Worm (Caenorhabditis elegans) whole organism, young adult: ENCODE results near the gene sru-27.

ENCODE experiments used
- B0019.2 ChIP-seq: fragments of 200-800 bp; sonication (Bioruptor generic); conservative IDR thresholded peaks from 2 replicates; pipeline ENCODE4 v1.3.6; 2022; ENCODE audit warnings: missing genetic modification reagents, missing genetic modification characterization, missing compliant biosample characterization
- B0035.1 ChIP-seq: sonication (generic microtip); optimal IDR thresholded peaks from 2 replicates; lab custom pipeline; 2016; ENCODE audit warnings: missing genetic modification characterization, mild to moderate bottlenecking, missing compliant biosample characterization, missing genotype, missing genetic modification reagents
- D2030.7 ChIP-seq: fragments of 200-800 bp; sonication (Bioruptor generic); IDR thresholded peaks from 2 replicates; pipeline ENCODE4 v1.3.6; 2022; ENCODE audit warnings: missing genetic modification reagents, missing genetic modification characterization, missing compliant biosample characterization
- F10E7.11 ChIP-seq: sonication (generic microtip); optimal IDR thresholded peaks from 2 replicates; lab custom pipeline; 2017; ENCODE audit warnings: mild to moderate bottlenecking, missing genetic modification characterization, moderate library complexity, missing compliant biosample characterization
- F39B2.1 ChIP-seq: fragments of 200-800 bp; sonication (Bioruptor generic); IDR thresholded peaks from 2 replicates; pipeline ENCODE4 v1.3.6; 2022; ENCODE audit warnings: missing genetic modification reagents, missing genetic modification characterization, missing compliant biosample characterization
- F52B5.7 ChIP-seq: sonication (generic microtip); optimal IDR thresholded peaks from 2 replicates; lab custom pipeline; 2016; ENCODE audit warnings: mild to moderate bottlenecking, missing genetic modification characterization, missing compliant biosample characterization
- T07F8.4 ChIP-seq: sonication (generic microtip); optimal IDR thresholded peaks from 2 replicates; lab custom pipeline; 2016; ENCODE audit warnings: mild to moderate bottlenecking, missing genetic modification characterization, moderate library complexity, missing compliant biosample characterization
- Y95B8A.8 ChIP-seq: fragments of 200-800 bp; sonication (Bioruptor generic); IDR thresholded peaks from 2 replicates; pipeline ENCODE4 v1.3.6; 2022; ENCODE audit warnings: missing genetic modification reagents, missing genetic modification characterization, missing compliant biosample characterization
- akir-1 ChIP-seq: fragments of 200-800 bp; sonication (Bioruptor generic); optimal IDR thresholded peaks from 2 replicates; lab custom pipeline; 2018; ENCODE audit warnings: mild to moderate bottlenecking, missing genetic modification characterization, moderate library complexity, missing compliant biosample characterization
- ama-1 ChIP-seq, 3 experiments: fragments of 150-350 bp in 1 of 3; sonication (generic microtip) in 2 of 3; optimal IDR thresholded peaks; 2 replicates each; lab custom pipeline; 2014 to 2018; ENCODE audit warnings: missing biosample characterization in 2 of 3, missing genetic modification characterization in 2 of 3, missing genetic modification reagents in 2 of 3
- attf-5 ChIP-seq: fragments of 200-800 bp; sonication (Bioruptor generic); optimal IDR thresholded peaks from 2 replicates; lab custom pipeline; 2018; ENCODE audit warnings: mild to moderate bottlenecking, missing genetic modification characterization, missing compliant biosample characterization
- bed-2 ChIP-seq: fragments of 200-800 bp; sonication (Bioruptor generic); IDR thresholded peaks from 2 replicates; pipeline ENCODE4 v1.3.6; 2022; ENCODE audit warnings: missing genetic modification reagents, missing genetic modification characterization, missing compliant biosample characterization
- cebp-1 ChIP-seq, 2 experiments: fragments of 200-800 bp in 1 of 2; sonication (Bioruptor generic) in 1 of 2; sonication (generic microtip) in 1 of 2; IDR thresholded peaks in 1 of 2; optimal IDR thresholded peaks in 1 of 2; 2 replicates each; pipeline versions ENCODE4 v1.3.6 to Lab custom; 2017 to 2022; ENCODE audit warnings: missing compliant biosample characterization in 2 of 2, missing genetic modification characterization in 2 of 2, mild to moderate bottlenecking in 1 of 2, missing genetic modification reagents in 1 of 2, moderate library complexity in 1 of 2
- ceh-58 ChIP-seq: fragments of 200-800 bp; sonication (Bioruptor generic); IDR thresholded peaks from 2 replicates; pipeline ENCODE4 v1.3.6; 2022; ENCODE audit warnings: missing genetic modification characterization, missing compliant biosample characterization
- ceh-91 ChIP-seq: fragments of 200-800 bp; sonication (Bioruptor generic); IDR thresholded peaks from 2 replicates; pipeline ENCODE4 v1.3.6; 2022; ENCODE audit warnings: missing genetic modification reagents, missing genetic modification characterization, missing compliant biosample characterization
- chd-7 ChIP-seq: sonication (generic microtip); optimal IDR thresholded peaks from 2 replicates; lab custom pipeline; 2016; ENCODE audit warnings: mild to moderate bottlenecking, missing genetic modification characterization, moderate library complexity, missing compliant biosample characterization
- dpff-1 ChIP-seq: sonication (generic microtip); optimal IDR thresholded peaks from 2 replicates; lab custom pipeline; 2017; ENCODE audit warnings: mild to moderate bottlenecking, missing genetic modification characterization, missing compliant biosample characterization
- efl-1 ChIP-seq: fragments of 150-350 bp; optimal IDR thresholded peaks from 2 replicates; lab custom pipeline; 2014; ENCODE audit warnings: missing biosample characterization, missing genetic modification reagents, missing genetic modification characterization
- egl-18 ChIP-seq: fragments of 200-800 bp; sonication (Bioruptor generic); IDR thresholded peaks from 2 replicates; pipeline ENCODE4 v1.3.6; 2022; ENCODE audit warnings: missing genetic modification reagents, missing genetic modification characterization, missing compliant biosample characterization
- egrh-3 ChIP-seq: fragments of 200-800 bp; sonication (Bioruptor generic); IDR thresholded peaks from 2 replicates; pipeline ENCODE4 v1.3.6; 2022; ENCODE audit warnings: missing genetic modification reagents, missing genetic modification characterization, missing compliant biosample characterization
- ekl-4 ChIP-seq: fragments of 200-800 bp; sonication (Bioruptor generic); IDR thresholded peaks from 2 replicates; pipeline ENCODE4 v1.3.6; 2022; ENCODE audit warnings: missing genetic modification reagents, missing genetic modification characterization, missing compliant biosample characterization
- him-1 ChIP-seq: sonication (generic microtip); optimal IDR thresholded peaks from 2 replicates; lab custom pipeline; 2016; ENCODE audit warnings: missing genotype, missing genetic modification reagents, missing genetic modification characterization, missing compliant biosample characterization
- hlh-26 ChIP-seq: fragments of 200-800 bp; sonication (Bioruptor generic); conservative IDR thresholded peaks from 2 replicates; pipeline ENCODE4 v1.3.6; 2022; ENCODE audit warnings: missing genetic modification reagents, missing genetic modification characterization, missing compliant biosample characterization
- hsf-1 ChIP-seq: fragments of 200-800 bp; sonication (Bioruptor generic); IDR thresholded peaks from 2 replicates; pipeline ENCODE4 v1.3.6; 2022; ENCODE audit warnings: missing genetic modification reagents, missing genetic modification characterization, missing compliant biosample characterization
- lin-26 ChIP-seq: fragments of 200-800 bp; sonication (Bioruptor generic); IDR thresholded peaks from 2 replicates; pipeline ENCODE4 v1.3.6; 2022; ENCODE audit warnings: missing genetic modification reagents, missing genetic modification characterization, missing compliant biosample characterization
- lin-40 ChIP-seq: sonication (generic microtip); optimal IDR thresholded peaks from 2 replicates; lab custom pipeline; 2016; ENCODE audit warnings: missing genetic modification characterization, mild to moderate bottlenecking, missing compliant biosample characterization, missing genotype, missing genetic modification reagents
- lsl-1 ChIP-seq: fragments of 200-800 bp; sonication (Bioruptor generic); optimal IDR thresholded peaks from 2 replicates; lab custom pipeline; 2018; ENCODE audit warnings: mild to moderate bottlenecking, missing genetic modification characterization, moderate library complexity, missing compliant biosample characterization
- madf-3 ChIP-seq: fragments of 200-800 bp; sonication (Bioruptor generic); IDR thresholded peaks from 2 replicates; pipeline ENCODE4 v1.3.6; 2022; ENCODE audit warnings: missing genetic modification reagents, missing genetic modification characterization, missing compliant biosample characterization
- madf-6 ChIP-seq: fragments of 200-800 bp; sonication (Bioruptor generic); IDR thresholded peaks from 2 replicates; pipeline ENCODE4 v1.3.6; 2022; ENCODE audit warnings: missing genetic modification reagents, missing genetic modification characterization, missing compliant biosample characterization
- mel-28 ChIP-seq: sonication (generic microtip); optimal IDR thresholded peaks from 2 replicates; lab custom pipeline; 2016; ENCODE audit warnings: borderline replicate concordance, mild to moderate bottlenecking, missing genetic modification characterization, missing compliant biosample characterization
- mes-4 ChIP-seq: sonication (generic microtip); optimal IDR thresholded peaks from 2 replicates; lab custom pipeline; 2016; ENCODE audit warnings: missing genotype, missing genetic modification characterization, missing compliant biosample characterization
- mxl-1 ChIP-seq: sonication (generic microtip); optimal IDR thresholded peaks from 2 replicates; lab custom pipeline; 2016; ENCODE audit warnings: missing genetic modification characterization, missing compliant biosample characterization
- nfyb-1 ChIP-seq: fragments of 200-800 bp; sonication (Bioruptor generic); IDR thresholded peaks from 2 replicates; pipeline ENCODE4 v1.3.6; 2022; ENCODE audit warnings: missing genetic modification reagents, missing genetic modification characterization, missing compliant biosample characterization
- nhr-179 ChIP-seq: sonication (generic microtip); optimal IDR thresholded peaks from 2 replicates; lab custom pipeline; 2016; ENCODE audit warnings: mild to moderate bottlenecking, missing genetic modification characterization, missing compliant biosample characterization
- nhr-80 ChIP-seq: sonication (generic microtip); optimal IDR thresholded peaks from 2 replicates; lab custom pipeline; 2016; ENCODE audit warnings: missing genetic modification characterization, missing compliant biosample characterization
- pha-4 ChIP-seq: fragments of 150-350 bp; sonication (generic microtip); optimal IDR thresholded peaks from 2 replicates; lab custom pipeline; 2014; ENCODE audit warnings: missing biosample characterization, missing genetic modification reagents, missing genetic modification characterization
- snpc-1.1 ChIP-seq: sonication (generic microtip); optimal IDR thresholded peaks from 2 replicates; lab custom pipeline; 2017; ENCODE audit warnings: missing genetic modification characterization, mild to moderate bottlenecking, missing compliant biosample characterization, antibody characterized with exemption, moderate library complexity, missing genotype, missing genetic modification reagents; ENCODE audit not compliant: insufficient read depth
- tbp1 ChIP-seq: fragments of 200-800 bp; sonication (Bioruptor generic); optimal IDR thresholded peaks from 2 replicates; lab custom pipeline; 2018; ENCODE audit warnings: mild to moderate bottlenecking, missing genetic modification characterization, missing compliant biosample characterization
- tlf-1 ChIP-seq: fragments of 200-800 bp; sonication (Bioruptor generic); optimal IDR thresholded peaks from 2 replicates; lab custom pipeline; 2018; ENCODE audit warnings: mild to moderate bottlenecking, missing genetic modification characterization, missing compliant biosample characterization
- xnd-1 ChIP-seq: sonication (generic microtip); optimal IDR thresholded peaks from 2 replicates; lab custom pipeline; 2016; ENCODE audit warnings: missing genotype, missing genetic modification reagents, missing genetic modification characterization, missing compliant biosample characterization
- zfh-2 ChIP-seq: fragments of 200-800 bp; sonication (Bioruptor generic); conservative IDR thresholded peaks from 2 replicates; pipeline ENCODE4 v1.3.6; 2022; ENCODE audit warnings: missing genetic modification reagents, missing genetic modification characterization, missing compliant biosample characterization
- zim-3 ChIP-seq: sonication (generic microtip); optimal IDR thresholded peaks from 2 replicates; lab custom pipeline; 2017; ENCODE audit warnings: mild to moderate bottlenecking, missing genetic modification characterization, moderate library complexity, missing compliant biosample characterization
- ztf-22 ChIP-seq: fragments of 200-800 bp; sonication (Bioruptor generic); optimal IDR thresholded peaks from 2 replicates; lab custom pipeline; 2018; ENCODE audit warnings: mild to moderate bottlenecking, missing genetic modification characterization, moderate library complexity, missing compliant biosample characterization
- ztf-6 ChIP-seq: fragments of 200-800 bp; sonication (Bioruptor generic); IDR thresholded peaks from 2 replicates; pipeline ENCODE4 v1.3.6; 2022; ENCODE audit warnings: missing genetic modification reagents, missing genetic modification characterization, missing compliant biosample characterization

sru-27 gene

ce11 chrV:1471078-1471969, 27.9 kb upstream of the sru-27 start (continued):
- TF ChIP-seq zfh-2 (GFP tag; lab: Robert Waterston, UW): peak; percentile 38; the same call in 1 of the 2 replicates
- peak; percentile 49 for TF ChIP-seq tbp1 (GFP tag; lab: Kevin White, UChicago)
- TF ChIP-seq nhr-179 (tag; lab: Kevin White, UChicago): no peak
- no peak for TF ChIP-seq chd-7 (tag; lab: Kevin White, UChicago)
- no peak for TF ChIP-seq snpc-1.1
- TF ChIP-seq nhr-80 (tag; lab: Kevin White, UChicago): peak; percentile 13
- peak; percentile 67 for TF ChIP-seq lin-40 (tag; lab: Kevin White, UChicago)

DNA sequence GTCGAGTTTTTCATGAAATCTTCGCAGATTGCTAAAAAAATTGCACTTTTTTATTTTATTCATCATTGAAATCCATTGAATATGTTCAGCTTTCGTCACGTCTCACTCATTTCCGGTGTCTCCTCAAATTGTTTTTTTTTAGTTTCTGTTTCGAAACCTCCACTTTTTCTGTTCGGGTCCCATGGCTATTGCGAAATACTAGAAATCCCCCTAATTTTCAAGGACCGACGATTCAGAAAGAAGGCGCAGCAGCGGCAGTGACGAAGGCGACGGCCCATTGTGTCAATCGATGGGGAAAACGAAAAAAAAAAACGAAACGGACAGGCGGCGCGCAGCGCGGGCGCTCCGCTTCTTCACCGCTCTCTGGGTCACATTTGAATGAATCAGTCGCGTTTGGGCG, 27.3 kb upstream of the sru-27 start:
- TF ChIP-seq ztf-22: no peak
- no peak for TF ChIP-seq xnd-1 (tag; lab: Kevin White, UChicago)
- no peak for TF ChIP-seq ceh-58 (GFP tag; lab: Robert Waterston, UW)
- TF ChIP-seq akir-1 (GFP tag; lab: Kevin White, UChicago): no peak
- TF ChIP-seq cebp-1 (GFP tag; IDR thresholded peaks at IDR 0.05; lab: Robert Waterston, UW): peak; percentile 92
- peak; percentile 99 for TF ChIP-seq cebp-1 (tag; optimal IDR thresholded peaks at IDR 0.05; lab: Kevin White, UChicago)
- TF ChIP-seq madf-3 (GFP tag; lab: Robert Waterston, UW): no peak
- no peak for TF ChIP-seq mxl-1
- no peak for TF ChIP-seq tlf-1 (GFP tag; lab: Kevin White, UChicago)
- no peak for TF ChIP-seq B0019.2
- no peak for TF ChIP-seq ama-1 (optimal IDR thresholded peaks at IDR 0.05; lab: Kevin White, UChicago)
- no peak for TF ChIP-seq ama-1 (GFP tag; optimal IDR thresholded peaks at IDR 0.05; lab: Kevin White, UChicago)
- no peak for TF ChIP-seq hsf-1 (GFP tag; lab: Robert Waterston, UW)
- TF ChIP-seq zfh-2 (GFP tag; lab: Robert Waterston, UW): peak; percentile 86
- no peak for TF ChIP-seq chd-7 (tag; lab: Kevin White, UChicago)
- 0 out of 2 replicates have a peak, but pooled peaks have one; percentile 10 for TF ChIP-seq nfyb-1
- no peak for TF ChIP-seq D2030.7 (GFP tag; lab: Robert Waterston, UW)
- TF ChIP-seq bed-2 (GFP tag; lab: Robert Waterston, UW): no peak
- no peak for TF ChIP-seq mes-4 (tag; lab: Kevin White, UChicago)
- no peak for TF ChIP-seq egl-18 (GFP tag; lab: Robert Waterston, UW)
- no peak for TF ChIP-seq attf-5
- peak; percentile 32; the same call in 1 of the 2 replicates for TF ChIP-seq egrh-3
- no peak for TF ChIP-seq ceh-91 (GFP tag; lab: Robert Waterston, UW)
- no peak for TF ChIP-seq dpff-1 (tag; lab: Kevin White, UChicago)
- no peak for TF ChIP-seq F10E7.11 (tag; lab: Kevin White, UChicago)
- TF ChIP-seq zim-3 (tag; lab: Kevin White, UChicago): no peak
- TF ChIP-seq him-1 (tag; lab: Kevin White, UChicago): no peak
- TF ChIP-seq lin-40 (tag; lab: Kevin White, UChicago): no peak
- TF ChIP-seq F39B2.1: no peak

DNA sequence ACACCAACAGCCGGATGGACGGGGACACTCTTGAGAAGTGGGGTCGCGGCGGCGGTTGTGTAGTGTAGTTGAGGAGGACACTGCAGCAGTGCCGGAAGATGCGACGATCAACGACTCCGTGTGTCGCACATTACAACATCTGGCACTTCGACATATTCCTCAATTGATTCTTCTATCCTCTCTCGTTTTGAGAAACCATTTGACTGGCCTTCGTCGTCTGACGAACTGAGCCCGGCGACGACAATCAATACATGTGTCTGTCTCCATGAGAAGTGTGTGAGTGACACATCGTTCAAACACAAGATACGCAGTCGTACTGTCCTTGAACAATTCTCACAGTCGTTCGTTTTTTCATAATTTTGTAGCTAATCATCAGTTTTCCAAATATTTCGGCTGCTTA, 26.7 kb upstream of the sru-27 start:
- TF ChIP-seq T07F8.4 (tag; lab: Kevin White, UChicago) (no peak), lin-26 (GFP tag; lab: Robert Waterston, UW) (0 out of 2 replicates have a peak, but pooled peaks have one; percentile 9), efl-1 (no peak), madf-6 (GFP tag; lab: Robert Waterston, UW) (no peak), attf-5 (no peak), hlh-26 (GFP tag; lab: Robert Waterston, UW) (no peak), pha-4 (tag; lab: Kevin White, UChicago) (no peak), lsl-1 (GFP tag; lab: Kevin White, UChicago) (no peak), F52B5.7 (no peak), ekl-4 (peak; percentile 54; the same call in 1 of the 2 replicates), ztf-6 (GFP tag; lab: Robert Waterston, UW) (no peak), madf-3 (GFP tag; lab: Robert Waterston, UW) (no peak), mel-28 (tag; lab: Kevin White, UChicago) (no peak), Y95B8A.8 (GFP tag; lab: Robert Waterston, UW) (no peak), B0035.1 (tag; lab: Kevin White, UChicago) (no peak)
